Fruit fly (Drosophila melanogaster) whole organism, embryonic: ENCODE data around the gene CG7432.
A peak's percentile ranks its signal among the peaks of the same experiment; 100 is the strongest.

ENCODE experiments used
- CG10979 ChIP-seq: fragments of 200-800 bp; sonication (Bioruptor generic); optimal IDR thresholded peaks from 2 replicates; lab custom pipeline; 2018; ENCODE audit warnings: missing biosample characterization, mild to moderate bottlenecking, missing genetic modification characterization, moderate library complexity
- CG12071 ChIP-seq: fragments of 200-800 bp; sonication (Bioruptor generic); optimal IDR thresholded peaks from 3 replicates; lab custom pipeline; 2018; ENCODE audit warnings: missing biosample characterization, mild to moderate bottlenecking, missing genetic modification characterization
- CG14014 ChIP-seq: fragments of 200-800 bp; sonication (Bioruptor generic); IDR thresholded peaks from 2 replicates; pipeline ENCODE4 v1.3.6; 2022; ENCODE audit warnings: missing biosample characterization, missing genetic modification characterization
- CG1603 ChIP-seq: fragments of 200-800 bp; sonication (Bioruptor generic); optimal IDR thresholded peaks from 2 replicates; lab custom pipeline; 2019; ENCODE audit warnings: missing biosample characterization, mild to moderate bottlenecking, missing genetic modification characterization, moderate library complexity
- CG17802 ChIP-seq: fragments of 200-800 bp; sonication (Bioruptor generic); optimal IDR thresholded peaks from 2 replicates; lab custom pipeline; 2018; ENCODE audit warnings: missing biosample characterization, mild to moderate bottlenecking, missing genetic modification characterization, moderate library complexity
- CG2116 ChIP-seq: fragments of 200-800 bp; sonication (Bioruptor generic); optimal IDR thresholded peaks from 3 replicates; lab custom pipeline; 2018; ENCODE audit warnings: missing biosample characterization, mild to moderate bottlenecking, missing genetic modification characterization
- CG2889 ChIP-seq: fragments of 200-800 bp; sonication (Bioruptor generic); IDR thresholded peaks from 3 replicates; pipeline ENCODE4 v1.3.6; 2022; ENCODE audit warnings: missing biosample characterization, missing genetic modification characterization
- CG3065 ChIP-seq: fragments of 200-800 bp; sonication (Bioruptor generic); optimal IDR thresholded peaks from 2 replicates; lab custom pipeline; 2016; ENCODE audit warnings: missing biosample characterization, missing genetic modification characterization
- CG31441 ChIP-seq: fragments of 200-800 bp; sonication (Bioruptor generic); IDR thresholded peaks from 2 replicates; pipeline ENCODE4 v1.3.6; 2022; ENCODE audit warnings: missing biosample characterization, missing genetic modification characterization
- CG32772 ChIP-seq: fragments of 200-800 bp; sonication (Bioruptor generic); IDR thresholded peaks from 2 replicates; pipeline ENCODE4 v1.3.6; 2022; ENCODE audit warnings: missing biosample characterization, missing genetic modification characterization
- CG3407 ChIP-seq: fragments of 200-800 bp; sonication (Bioruptor generic); optimal IDR thresholded peaks from 2 replicates; lab custom pipeline; 2018; ENCODE audit warnings: missing biosample characterization, mild to moderate bottlenecking, missing genetic modification characterization
- CrebB ChIP-seq: fragments of 200-800 bp; sonication (Bioruptor generic); optimal IDR thresholded peaks from 3 replicates; lab custom pipeline; 2018; ENCODE audit warnings: missing biosample characterization, mild to moderate bottlenecking, missing genetic modification characterization
- Dref ChIP-seq: fragments of 200-800 bp; sonication (Bioruptor generic); IDR thresholded peaks from 2 replicates; pipeline ENCODE4 v1.3.6; 2022; ENCODE audit warnings: missing biosample characterization, missing genetic modification characterization
- E2f2 ChIP-seq: fragments of 200-800 bp; sonication (Bioruptor generic); IDR thresholded peaks from 2 replicates; pipeline ENCODE4 v1.3.6; 2022; ENCODE audit warnings: missing biosample characterization, missing genetic modification characterization
- Ets97D ChIP-seq: fragments of 200-800 bp; sonication (Bioruptor generic); optimal IDR thresholded peaks from 3 replicates; lab custom pipeline; 2016; ENCODE audit warnings: missing biosample characterization, missing genetic modification characterization
- GATAe ChIP-seq: fragments of 200-800 bp; sonication (Bioruptor generic); conservative IDR thresholded peaks from 2 replicates; pipeline ENCODE4 v1.3.6; 2022; ENCODE audit warnings: missing biosample characterization, missing genetic modification characterization
- HHEX ChIP-seq: fragments of 200-800 bp; sonication (Bioruptor generic); optimal IDR thresholded peaks from 3 replicates; lab custom pipeline; 2017; ENCODE audit warnings: missing biosample characterization, mild to moderate bottlenecking, missing genetic modification characterization, missing genetic modification reagents
- HLH4C ChIP-seq: fragments of 200-800 bp; sonication (Bioruptor generic); IDR thresholded peaks from 3 replicates; pipeline ENCODE4 v1.3.6; 2022; ENCODE audit warnings: missing biosample characterization, missing genetic modification characterization; ENCODE audit not compliant: partially characterized antibody
- Hmx ChIP-seq: fragments of 200-800 bp; sonication (Bioruptor generic); optimal IDR thresholded peaks from 2 replicates; lab custom pipeline; 2016; ENCODE audit warnings: missing biosample characterization, missing genetic modification characterization
- Hr3 ChIP-seq: fragments of 200-800 bp; sonication (Bioruptor generic); optimal IDR thresholded peaks from 3 replicates; lab custom pipeline; 2016; ENCODE audit warnings: missing biosample characterization, missing genetic modification characterization
- Mes4 ChIP-seq: fragments of 200-800 bp; sonication (Bioruptor generic); optimal IDR thresholded peaks from 2 replicates; lab custom pipeline; 2016; ENCODE audit warnings: missing biosample characterization, missing genetic modification characterization
- NK7.1 ChIP-seq: fragments of 200-800 bp; sonication (Bioruptor generic); optimal IDR thresholded peaks from 3 replicates; lab custom pipeline; 2016; ENCODE audit warnings: missing biosample characterization, missing genetic modification characterization
- Nf-YB ChIP-seq: fragments of 200-800 bp; sonication (Bioruptor generic); optimal IDR thresholded peaks from 3 replicates; lab custom pipeline; 2019; ENCODE audit warnings: missing biosample characterization, mild to moderate bottlenecking, missing genetic modification characterization, moderate library complexity
- Opbp ChIP-seq: fragments of 200-800 bp; sonication (Bioruptor generic); IDR thresholded peaks from 3 replicates; pipeline ENCODE4 v1.3.6; 2022; ENCODE audit warnings: missing biosample characterization, missing genetic modification characterization; ENCODE audit not compliant: partially characterized antibody
- Poxn ChIP-seq: fragments of 200-800 bp; sonication (Bioruptor generic); IDR thresholded peaks from 2 replicates; pipeline ENCODE4 v1.3.6; 2022; ENCODE audit warnings: missing biosample characterization, missing genetic modification characterization
- Sry-β ChIP-seq: fragments of 200-800 bp; sonication (Bioruptor generic); optimal IDR thresholded peaks from 2 replicates; lab custom pipeline; 2018; ENCODE audit warnings: missing biosample characterization, mild to moderate bottlenecking, missing genetic modification characterization, moderate library complexity
- YL-1 ChIP-seq: fragments of 200-800 bp; sonication (Bioruptor generic); optimal IDR thresholded peaks from 3 replicates; lab custom pipeline; 2017; ENCODE audit warnings: missing biosample characterization, mild to moderate bottlenecking, missing genetic modification characterization
- bbx ChIP-seq: fragments of 200-800 bp; sonication (Bioruptor generic); IDR thresholded peaks from 2 replicates; pipeline ENCODE4 v1.3.6; 2022; ENCODE audit warnings: missing biosample characterization, missing genetic modification characterization; ENCODE audit not compliant: partially characterized antibody
- cg ChIP-seq: fragments of 200-800 bp; sonication (Bioruptor generic); optimal IDR thresholded peaks from 3 replicates; lab custom pipeline; 2019; ENCODE audit warnings: missing biosample characterization, mild to moderate bottlenecking, missing genetic modification characterization, moderate library complexity
- chinmo ChIP-seq: fragments of 200-800 bp; sonication (Bioruptor generic); IDR thresholded peaks from 4 replicates; pipeline ENCODE4 v1.3.6; 2022; ENCODE audit warnings: missing biosample characterization, missing genetic modification characterization; ENCODE audit not compliant: partially characterized antibody
- dan ChIP-seq: fragments of 200-800 bp; sonication (Bioruptor generic); IDR thresholded peaks from 2 replicates; pipeline ENCODE4 v1.3.6; 2022; ENCODE audit warnings: missing biosample characterization, missing genetic modification characterization
- emc ChIP-seq: fragments of 200-800 bp; sonication (Bioruptor generic); optimal IDR thresholded peaks from 2 replicates; lab custom pipeline; 2016; ENCODE audit warnings: missing biosample characterization, missing genetic modification characterization
- en ChIP-seq: fragments of 200-800 bp; sonication (Bioruptor generic); optimal IDR thresholded peaks from 2 replicates; lab custom pipeline; 2016; ENCODE audit warnings: missing biosample characterization, missing genetic modification characterization
- gt ChIP-seq: fragments of 200-800 bp; sonication (Bioruptor generic); IDR thresholded peaks from 2 replicates; pipeline ENCODE4 v1.3.6; 2022; ENCODE audit warnings: missing biosample characterization, missing genetic modification characterization
- hb ChIP-seq: fragments of 200-800 bp; sonication (Bioruptor generic); IDR thresholded peaks from 3 replicates; pipeline ENCODE4 v1.3.6; 2022; ENCODE audit warnings: missing biosample characterization, missing genetic modification characterization; ENCODE audit not compliant: partially characterized antibody
- lmd ChIP-seq: fragments of 200-800 bp; sonication (Bioruptor generic); IDR thresholded peaks from 2 replicates; pipeline ENCODE4 v1.3.6; 2022; ENCODE audit warnings: missing biosample characterization, missing genetic modification characterization
- lov ChIP-seq, 2 experiments: fragments of 200-800 bp in 1 of 2; fragments of >200 bp in 1 of 2; sonication (Bioruptor generic) in 1 of 2; IDR thresholded peaks in 1 of 2; optimal IDR thresholded peaks in 1 of 2; 2 replicates in 1 of 2; 3 replicates in 1 of 2; pipeline versions ENCODE4 v1.3.6 to Lab custom; 2017 to 2022; ENCODE audit warnings: missing biosample characterization in 1 of 2, missing genetic modification characterization in 1 of 2
- nau ChIP-seq: fragments of 200-800 bp; sonication (Bioruptor generic); optimal IDR thresholded peaks from 3 replicates; lab custom pipeline; 2017; ENCODE audit warnings: missing biosample characterization, mild to moderate bottlenecking, missing genetic modification characterization, missing genetic modification reagents
- org-1 ChIP-seq: fragments of 200-800 bp; sonication (Bioruptor generic); optimal IDR thresholded peaks from 2 replicates; lab custom pipeline; 2017; ENCODE audit warnings: missing biosample characterization, missing genetic modification characterization
- pfk ChIP-seq: fragments of 200-800 bp; sonication (Bioruptor generic); optimal IDR thresholded peaks from 2 replicates; lab custom pipeline; 2018; ENCODE audit warnings: missing biosample characterization, mild to moderate bottlenecking, missing genetic modification characterization, moderate library complexity
- phol ChIP-seq: fragments of 200-800 bp; sonication (Bioruptor generic); optimal IDR thresholded peaks from 3 replicates; lab custom pipeline; 2018; ENCODE audit warnings: missing biosample characterization, mild to moderate bottlenecking, missing genetic modification characterization, moderate library complexity
- repo ChIP-seq: fragments of 200-800 bp; sonication (Bioruptor generic); optimal IDR thresholded peaks from 2 replicates; lab custom pipeline; 2016; ENCODE audit warnings: missing biosample characterization, missing genetic modification characterization
- schlank ChIP-seq: fragments of 200-800 bp; sonication (Bioruptor generic); optimal IDR thresholded peaks from 2 replicates; lab custom pipeline; 2018; ENCODE audit warnings: missing biosample characterization, mild to moderate bottlenecking, missing genetic modification characterization
- seq ChIP-seq: fragments of 200-800 bp; sonication (Bioruptor generic); IDR thresholded peaks from 2 replicates; pipeline ENCODE4 v1.3.6; 2022; ENCODE audit warnings: missing biosample characterization, missing genetic modification characterization
- stwl ChIP-seq: fragments of 200-800 bp; sonication (Bioruptor generic); optimal IDR thresholded peaks from 3 replicates; lab custom pipeline; 2018; ENCODE audit warnings: missing biosample characterization, mild to moderate bottlenecking, missing genetic modification characterization, moderate library complexity
- sug ChIP-seq: fragments of 200-800 bp; optimal IDR thresholded peaks from 2 replicates; lab custom pipeline; 2019; ENCODE audit warnings: missing biosample characterization, mild to moderate bottlenecking, missing genetic modification characterization, moderate library complexity
- usp ChIP-seq: fragments of >200 bp; optimal IDR thresholded peaks from 2 replicates; lab custom pipeline; 2017; ENCODE audit warnings: missing biosample characterization, missing genetic modification characterization
- zf30C ChIP-seq: fragments of 200-800 bp; sonication (Bioruptor generic); optimal IDR thresholded peaks from 3 replicates; lab custom pipeline; 2018; ENCODE audit warnings: missing biosample characterization, mild to moderate bottlenecking, missing genetic modification characterization

The CG7432 gene

dm6 chr3R:19641498-19642065 lies 23.2 kb upstream of the CG7432 start (continued):
- TF ChIP-seq en (GFP tag; lab: Kevin White, UChicago) (no peak), CG3407 (peak; percentile 64), zf30C (GFP tag; lab: Kevin White, UChicago) (no peak), pfk (GFP tag; lab: Kevin White, UChicago) (no peak), CrebB (tag; lab: Kevin White, UChicago) (peak; percentile 83), stwl (tag; lab: Kevin White, UChicago) (peak; percentile 15), bbx (GFP tag; lab: Robert Waterston, UW) (no peak), emc (GFP tag; lab: Kevin White, UChicago) (no peak), CG1603 (tag; lab: Kevin White, UChicago) (peak; percentile 60), Hmx (no peak), GATAe (GFP tag; lab: Robert Waterston, UW) (peak; percentile 74), CG3065 (GFP tag; lab: Kevin White, UChicago) (peak; percentile 27), phol (tag; lab: Kevin White, UChicago) (peak; percentile 87), Sry-β (GFP tag; lab: Kevin White, UChicago) (no peak), NK7.1 (peak; percentile 64), repo (GFP tag; lab: Kevin White, UChicago) (no peak), Mes4 (GFP tag; lab: Kevin White, UChicago) (peak; percentile 19), Poxn (GFP tag; lab: Robert Waterston, UW) (peak; percentile 59; the same call in 1 of the 2 replicates), nau (GFP tag; lab: Kevin White, UChicago) (peak; percentile 66), dan (GFP tag; lab: Robert Waterston, UW) (no peak), CG31441 (peak; percentile 87), CG17802 (tag; lab: Kevin White, UChicago) (peak; percentile 19), lov (optimal IDR thresholded peaks at IDR 0.05; lab: Kevin White, UChicago) (no peak), lov (GFP tag; IDR thresholded peaks at IDR 0.05; lab: Robert Waterston, UW) (peak; percentile 94), CG2889 (peak; percentile 74; the same call in 2 of the 3 replicates), CG12071 (GFP tag; lab: Kevin White, UChicago) (peak; percentile 74), hb (no peak), gt (GFP tag; lab: Robert Waterston, UW) (no peak), CG10979 (tag; lab: Kevin White, UChicago) (peak; percentile 88), HHEX (GFP tag; lab: Kevin White, UChicago) (peak; percentile 85), CG14014 (GFP tag; lab: Robert Waterston, UW) (peak; percentile 94), lmd (GFP tag; lab: Robert Waterston, UW) (peak; percentile 82), schlank (tag; lab: Kevin White, UChicago) (peak; percentile 71), Nf-YB (GFP tag; lab: Kevin White, UChicago) (peak; percentile 76), org-1 (GFP tag; lab: Kevin White, UChicago) (peak; percentile 73)

dm6 chr3R:19642092-19642892 lies 22.5 kb upstream of the CG7432 start, which contains the start of gene subdued:
subdued (minus strand) TSS chr3R:19642722.
- 0 out of 4 replicates have a peak, but pooled peaks have one; percentile 30 for TF ChIP-seq chinmo (GFP tag; lab: Robert Waterston, UW)
- TF ChIP-seq YL-1 = peak; percentile 15
- TF ChIP-seq Dref = peak; percentile 75
- peak; percentile 32 for TF ChIP-seq sug
- peak; percentile 55 for TF ChIP-seq cg (GFP tag; lab: Kevin White, UChicago)
- TF ChIP-seq seq (GFP tag; lab: Robert Waterston, UW) = 0 out of 2 replicates have a peak, but pooled peaks have one; percentile 24
- TF ChIP-seq E2f2 = peak; percentile 90
- TF ChIP-seq Opbp (GFP tag; lab: Robert Waterston, UW) = peak; percentile 19; the same call in 2 of the 3 replicates
- peak; percentile 71 for TF ChIP-seq CG2116
- no peak for TF ChIP-seq usp (GFP tag; lab: Kevin White, UChicago)
- TF ChIP-seq Ets97D (GFP tag; lab: Kevin White, UChicago) = no peak
- no peak for TF ChIP-seq CG32772 (GFP tag; lab: Robert Waterston, UW)
- TF ChIP-seq HLH4C (GFP tag; lab: Robert Waterston, UW) = peak; percentile 65
- TF ChIP-seq Hr3 = no peak
